Fruit fly (Drosophila melanogaster): Measurements from ENCODE around the gene Rop.

Gene Rop

DNA sequence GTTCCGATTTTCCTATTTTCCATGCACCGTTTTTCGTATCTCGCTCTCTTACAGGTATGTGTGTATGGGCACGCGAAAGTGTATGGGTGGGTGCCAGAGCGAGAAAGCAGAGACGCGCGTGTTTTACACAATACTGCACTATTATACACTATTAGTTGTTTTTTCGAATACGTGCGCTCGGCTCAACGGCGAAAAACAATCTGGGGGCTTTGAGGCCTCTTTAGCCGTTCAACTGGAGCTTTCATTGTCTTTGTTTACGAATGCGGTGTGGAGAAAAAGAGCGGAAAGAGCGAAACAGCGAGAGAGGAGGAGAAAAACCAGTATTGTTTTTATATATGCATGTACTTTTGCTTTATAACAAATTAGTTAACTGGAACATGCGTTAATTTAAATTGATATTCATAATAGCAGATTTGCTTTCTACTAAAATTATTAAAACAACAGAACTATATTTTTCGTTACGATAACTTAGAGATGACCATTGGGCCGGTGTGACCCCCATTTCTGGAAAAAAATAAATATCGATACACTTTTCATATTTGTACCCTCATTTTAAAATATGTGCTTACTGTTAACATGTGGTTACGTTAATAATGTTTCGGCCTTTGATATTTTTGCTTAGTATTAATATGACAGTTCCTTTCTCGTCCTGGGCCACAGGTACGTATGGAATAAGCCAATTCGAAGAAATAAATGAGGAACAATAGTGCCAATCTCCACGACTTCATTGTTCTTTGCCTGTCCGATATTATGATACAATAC lies 36.1 kb downstream of the Rop start, which contains the start of gene CG14995 (continued):
- TF ChIP-seq Rfx (GFP tag; IDR thresholded peaks at IDR 0.05): peak; percentile 8; the same call in 1 of the 2 replicates
- no peak for TF ChIP-seq Hr78 (GFP tag; optimal IDR thresholded peaks at IDR 0.05)
- TF ChIP-seq MESR4 (GFP tag; optimal IDR thresholded peaks at IDR 0.05): peak; percentile 49
- TF ChIP-seq sr (GFP tag; IDR thresholded peaks at IDR 0.05): no peak
- no peak for TF ChIP-seq tll (GFP tag; optimal IDR thresholded peaks at IDR 0.05)
- no peak for TF ChIP-seq CG31388 (GFP tag; optimal IDR thresholded peaks at IDR 0.05)
- TF ChIP-seq sens-2 (GFP tag; IDR thresholded peaks at IDR 0.05): no peak
- TF ChIP-seq CG14860 (GFP tag; IDR thresholded peaks at IDR 0.05; ENCODE audit: partially characterized antibody): no peak
- no peak for TF ChIP-seq h (optimal IDR thresholded peaks at IDR 0.05)
- no peak for TF ChIP-seq CG4854 (GFP tag; optimal IDR thresholded peaks at IDR 0.05)
- TF ChIP-seq HLH54F (GFP tag; optimal IDR thresholded peaks at IDR 0.05): no peak
- no peak for TF ChIP-seq CG33213 (GFP tag; optimal IDR thresholded peaks at IDR 0.05)
- no peak for TF ChIP-seq CG18764 (GFP tag; optimal IDR thresholded peaks at IDR 0.05)
- TF ChIP-seq CG7839 (tag; optimal IDR thresholded peaks at IDR 0.05): peak; percentile 4
- TF ChIP-seq CG17912 (GFP tag; optimal IDR thresholded peaks at IDR 0.05): no peak
- peak; percentile 91 for TF ChIP-seq Sry-δ (GFP tag; optimal IDR thresholded peaks at IDR 0.05)
- no peak for TF ChIP-seq CG1602 (GFP tag; optimal IDR thresholded peaks at IDR 0.05)
- TF ChIP-seq az2 (GFP tag; optimal IDR thresholded peaks at IDR 0.05): no peak
- TF ChIP-seq CG6854 (GFP tag; optimal IDR thresholded peaks at IDR 0.05): peak; percentile 53
- no peak for TF ChIP-seq CG6175 (GFP tag; IDR thresholded peaks at IDR 0.05)
- no peak for TF ChIP-seq CG2889 (GFP tag; IDR thresholded peaks at IDR 0.05)
- TF ChIP-seq aop (GFP tag; IDR thresholded peaks at IDR 0.05): no peak
- peak; percentile 69 for TF ChIP-seq CG13287 (GFP tag; IDR thresholded peaks at IDR 0.05; ENCODE audit: partially characterized antibody)
- TF ChIP-seq dysf (GFP tag; IDR thresholded peaks at IDR 0.05): no peak; the same call in 2 of the 3 replicates
- TF ChIP-seq Chrac-16 (GFP tag; optimal IDR thresholded peaks at IDR 0.05): no peak
- TF ChIP-seq NfI (GFP tag; optimal IDR thresholded peaks at IDR 0.05): no peak
- no peak for TF ChIP-seq bab2 (GFP tag; optimal IDR thresholded peaks at IDR 0.05)
- TF ChIP-seq Dad (GFP tag; optimal IDR thresholded peaks at IDR 0.05): no peak
- TF ChIP-seq B-H1 (GFP tag; IDR thresholded peaks at IDR 0.05): no peak; the same call in 2 of the 3 replicates
- TF ChIP-seq grn (GFP tag; optimal IDR thresholded peaks at IDR 0.05): no peak
- peak; percentile 16 for TF ChIP-seq ftz-f1 (GFP tag; optimal IDR thresholded peaks at IDR 0.05)
- TF ChIP-seq CG3407 (GFP tag; optimal IDR thresholded peaks at IDR 0.05): no peak
- TF ChIP-seq tup (GFP tag; optimal IDR thresholded peaks at IDR 0.05): no peak
- TF ChIP-seq Atf3 (GFP tag; optimal IDR thresholded peaks at IDR 0.05): no peak
- no peak for TF ChIP-seq Ssrp (tag; optimal IDR thresholded peaks at IDR 0.05)
- no peak for TF ChIP-seq hkb (optimal IDR thresholded peaks at IDR 0.05)
- TF ChIP-seq hkb (GFP tag; IDR thresholded peaks at IDR 0.05): peak; percentile 43
- TF ChIP-seq wdn (GFP tag; IDR thresholded peaks at IDR 0.05): no peak
- no peak for TF ChIP-seq twi (tag; optimal IDR thresholded peaks at IDR 0.05)
- TF ChIP-seq amos (GFP tag; IDR thresholded peaks at IDR 0.05; ENCODE audit: partially characterized antibody): peak; percentile 78; the same call in 1 of the 2 replicates
- peak; percentile 72 for TF ChIP-seq nau (GFP tag; optimal IDR thresholded peaks at IDR 0.05)
- no peak for TF ChIP-seq bigmax (GFP tag; optimal IDR thresholded peaks at IDR 0.05)
- TF ChIP-seq knrl (GFP tag; IDR thresholded peaks at IDR 0.05; ENCODE audit: partially characterized antibody): peak; percentile 66
- TF ChIP-seq CG16863 (GFP tag; optimal IDR thresholded peaks at IDR 0.05): no peak
- no peak for TF ChIP-seq CG10959 (GFP tag; IDR thresholded peaks at IDR 0.05)
- peak; percentile 58 for TF ChIP-seq CG6765 (GFP tag; optimal IDR thresholded peaks at IDR 0.05)
- no peak for TF ChIP-seq CG11723 (GFP tag; optimal IDR thresholded peaks at IDR 0.05)
- TF ChIP-seq lbe (GFP tag; optimal IDR thresholded peaks at IDR 0.05): peak; percentile 65
- peak; percentile 75; the same call in 1 of the 3 replicates for TF ChIP-seq CG34422 (GFP tag; IDR thresholded peaks at IDR 0.05)
- TF ChIP-seq dimm (GFP tag; IDR thresholded peaks at IDR 0.05): no peak
